Fruit fly (Drosophila melanogaster) whole organism, prepupa: ENCODE data around the gene CG33689.
A peak's percentile ranks its signal among the peaks of the same experiment; 100 is the strongest.

Source experiments
- CG10631 ChIP-seq: fragments of 200-800 bp; sonication (Bioruptor generic); optimal IDR thresholded peaks from 2 replicates; lab custom pipeline; 2016; ENCODE audit warnings: missing biosample characterization, missing genetic modification characterization
- CG10669 ChIP-seq: fragments of 200-800 bp; sonication (Bioruptor generic); optimal IDR thresholded peaks from 3 replicates; lab custom pipeline; 2018; ENCODE audit warnings: missing biosample characterization, mild to moderate bottlenecking, missing genetic modification characterization, moderate library complexity
- CG15336 ChIP-seq: fragments of 200-800 bp; sonication (Bioruptor generic); IDR thresholded peaks from 2 replicates; pipeline ENCODE4 v1.3.6; 2022; ENCODE audit warnings: missing biosample characterization, missing genetic modification characterization
- CG1621 ChIP-seq: fragments of 200-800 bp; sonication (Bioruptor generic); optimal IDR thresholded peaks from 3 replicates; lab custom pipeline; 2018; ENCODE audit warnings: missing biosample characterization, mild to moderate bottlenecking, missing genetic modification characterization
- CG16779 ChIP-seq: fragments of 200-800 bp; sonication (Bioruptor generic); optimal IDR thresholded peaks from 3 replicates; lab custom pipeline; 2017; ENCODE audit warnings: missing biosample characterization, mild to moderate bottlenecking, missing genetic modification characterization
- CG3032 ChIP-seq: fragments of 200-800 bp; optimal IDR thresholded peaks from 2 replicates; lab custom pipeline; 2019; ENCODE audit warnings: missing biosample characterization, mild to moderate bottlenecking, missing genetic modification characterization, moderate library complexity
- CG32006 ChIP-seq: fragments of 200-800 bp; sonication (Bioruptor generic); optimal IDR thresholded peaks from 3 replicates; lab custom pipeline; 2017; ENCODE audit warnings: missing biosample characterization, mild to moderate bottlenecking, missing genetic modification characterization
- CG3919 ChIP-seq: fragments of 200-800 bp; sonication (Bioruptor generic); optimal IDR thresholded peaks from 3 replicates; lab custom pipeline; 2016; ENCODE audit warnings: missing biosample characterization, missing genetic modification characterization
- CG4318 ChIP-seq: fragments of 200-800 bp; sonication (Bioruptor generic); optimal IDR thresholded peaks from 3 replicates; lab custom pipeline; 2017; ENCODE audit warnings: missing biosample characterization, mild to moderate bottlenecking, missing genetic modification characterization
- CG6163 ChIP-seq: fragments of 200-800 bp; sonication (Bioruptor generic); IDR thresholded peaks from 3 replicates; pipeline ENCODE4 v1.3.6; 2022; ENCODE audit warnings: missing biosample characterization, missing genetic modification characterization
- CG6276 ChIP-seq: fragments of 200-800 bp; sonication (Bioruptor generic); optimal IDR thresholded peaks from 2 replicates; lab custom pipeline; 2017; ENCODE audit warnings: missing biosample characterization, mild to moderate bottlenecking, missing genetic modification characterization
- CG6792 ChIP-seq: fragments of 200-800 bp; sonication (Bioruptor generic); optimal IDR thresholded peaks from 3 replicates; lab custom pipeline; 2016; ENCODE audit warnings: missing biosample characterization, missing genetic modification characterization
- CG6808 ChIP-seq: fragments of 200-800 bp; sonication (Bioruptor generic); optimal IDR thresholded peaks from 3 replicates; lab custom pipeline; 2017; ENCODE audit warnings: missing biosample characterization, missing genetic modification characterization, mild to moderate bottlenecking, moderate library complexity, missing genetic modification reagents
- CG8632 ChIP-seq: fragments of 200-800 bp; sonication (Bioruptor generic); optimal IDR thresholded peaks from 3 replicates; lab custom pipeline; 2016; ENCODE audit warnings: missing biosample characterization, missing genetic modification characterization
- Eip75B ChIP-seq: fragments of 200-800 bp; sonication (Bioruptor generic); optimal IDR thresholded peaks from 3 replicates; lab custom pipeline; 2016; ENCODE audit warnings: missing biosample characterization, missing genetic modification characterization
- Eip78C ChIP-seq: fragments of 200-800 bp; sonication (Bioruptor generic); peaks from one replicate; lab custom pipeline; 2016; ENCODE audit warnings: missing biosample characterization, missing genetic modification characterization
- Ets21C ChIP-seq: fragments of 200-800 bp; sonication (Bioruptor generic); optimal IDR thresholded peaks from 3 replicates; lab custom pipeline; 2016; ENCODE audit warnings: missing biosample characterization, missing genetic modification characterization
- Ets96B ChIP-seq: fragments of 200-800 bp; optimal IDR thresholded peaks from 2 replicates; lab custom pipeline; 2019; ENCODE audit warnings: missing biosample characterization, mild to moderate bottlenecking, missing genetic modification characterization, moderate library complexity
- Hr4 ChIP-seq: fragments of 200-800 bp; sonication (Bioruptor generic); optimal IDR thresholded peaks from 3 replicates; lab custom pipeline; 2016; ENCODE audit warnings: missing biosample characterization, missing genetic modification characterization
- Met ChIP-seq: fragments of 200-800 bp; sonication (Bioruptor generic); optimal IDR thresholded peaks from 3 replicates; lab custom pipeline; 2016; ENCODE audit warnings: missing biosample characterization, missing genetic modification characterization
- OdsH ChIP-seq: fragments of 200-800 bp; sonication (Bioruptor generic); optimal IDR thresholded peaks from 3 replicates; lab custom pipeline; 2016; ENCODE audit warnings: missing biosample characterization, missing genetic modification characterization
- Smox ChIP-seq: fragments of 200-800 bp; sonication (Bioruptor generic); optimal IDR thresholded peaks from 3 replicates; lab custom pipeline; 2016; ENCODE audit warnings: missing biosample characterization, missing genetic modification characterization
- Sox102F ChIP-seq: fragments of 200-800 bp; sonication (Bioruptor generic); optimal IDR thresholded peaks from 2 replicates; lab custom pipeline; 2016; ENCODE audit warnings: missing biosample characterization, mild to moderate bottlenecking, missing genetic modification characterization
- Sox14 ChIP-seq: fragments of 200-800 bp; sonication (Bioruptor generic); optimal IDR thresholded peaks from 3 replicates; lab custom pipeline; 2016; ENCODE audit warnings: missing biosample characterization, missing genetic modification characterization
- achi ChIP-seq: fragments of 200-800 bp; sonication (Bioruptor generic); optimal IDR thresholded peaks from 3 replicates; lab custom pipeline; 2016; ENCODE audit warnings: missing biosample characterization, missing genetic modification characterization
- acj6 ChIP-seq: fragments of 200-800 bp; sonication (Bioruptor generic); optimal IDR thresholded peaks from 3 replicates; lab custom pipeline; 2016; ENCODE audit warnings: missing biosample characterization, missing genetic modification characterization
- dac ChIP-seq: fragments of 200-800 bp; sonication (Bioruptor generic); optimal IDR thresholded peaks from 2 replicates; lab custom pipeline; 2017; ENCODE audit warnings: missing biosample characterization, mild to moderate bottlenecking, missing genetic modification characterization
- dsx ChIP-seq: fragments of 200-800 bp; optimal IDR thresholded peaks from 3 replicates; lab custom pipeline; 2019; ENCODE audit warnings: missing biosample characterization, mild to moderate bottlenecking, missing genetic modification characterization, moderate library complexity; ENCODE audit not compliant: poor library complexity, severe bottlenecking
- esn ChIP-seq: fragments of 200-800 bp; sonication (Bioruptor generic); optimal IDR thresholded peaks from 2 replicates; lab custom pipeline; 2016; ENCODE audit warnings: missing biosample characterization, mild to moderate bottlenecking, missing genetic modification characterization, moderate library complexity
- fd59A ChIP-seq: fragments of 200-800 bp; sonication (Bioruptor generic); optimal IDR thresholded peaks from 2 replicates; lab custom pipeline; 2017; ENCODE audit warnings: missing biosample characterization, mild to moderate bottlenecking, missing genetic modification characterization, missing genetic modification reagents
- net ChIP-seq: fragments of 200-800 bp; sonication (Bioruptor generic); optimal IDR thresholded peaks from 3 replicates; lab custom pipeline; 2016; ENCODE audit warnings: missing biosample characterization, missing genetic modification characterization
- pdm3 ChIP-seq: fragments of 200-800 bp; sonication (Bioruptor generic); optimal IDR thresholded peaks from 3 replicates; lab custom pipeline; 2016; ENCODE audit warnings: missing biosample characterization, missing genetic modification characterization
- salr ChIP-seq, 2 experiments: fragments of 200-800 bp; sonication (Bioruptor generic); optimal IDR thresholded peaks; 3 replicates each; lab custom pipeline; 2016 to 2018; ENCODE audit warnings: missing biosample characterization in 2 of 2, missing genetic modification characterization in 2 of 2, mild to moderate bottlenecking in 1 of 2
- spab ChIP-seq: fragments of 200-800 bp; sonication (Bioruptor generic); optimal IDR thresholded peaks from 2 replicates; lab custom pipeline; 2017; ENCODE audit warnings: missing biosample characterization, mild to moderate bottlenecking, missing genetic modification characterization, missing genetic modification reagents
- svp ChIP-seq: fragments of 200-800 bp; sonication (Bioruptor generic); peaks from one replicate; lab custom pipeline; 2016; ENCODE audit warnings: missing biosample characterization, missing genetic modification characterization
- topi ChIP-seq: fragments of 200-800 bp; sonication (Bioruptor generic); optimal IDR thresholded peaks from 3 replicates; lab custom pipeline; 2016; ENCODE audit warnings: missing biosample characterization, missing genetic modification characterization

Gene CG33689

DNA sequence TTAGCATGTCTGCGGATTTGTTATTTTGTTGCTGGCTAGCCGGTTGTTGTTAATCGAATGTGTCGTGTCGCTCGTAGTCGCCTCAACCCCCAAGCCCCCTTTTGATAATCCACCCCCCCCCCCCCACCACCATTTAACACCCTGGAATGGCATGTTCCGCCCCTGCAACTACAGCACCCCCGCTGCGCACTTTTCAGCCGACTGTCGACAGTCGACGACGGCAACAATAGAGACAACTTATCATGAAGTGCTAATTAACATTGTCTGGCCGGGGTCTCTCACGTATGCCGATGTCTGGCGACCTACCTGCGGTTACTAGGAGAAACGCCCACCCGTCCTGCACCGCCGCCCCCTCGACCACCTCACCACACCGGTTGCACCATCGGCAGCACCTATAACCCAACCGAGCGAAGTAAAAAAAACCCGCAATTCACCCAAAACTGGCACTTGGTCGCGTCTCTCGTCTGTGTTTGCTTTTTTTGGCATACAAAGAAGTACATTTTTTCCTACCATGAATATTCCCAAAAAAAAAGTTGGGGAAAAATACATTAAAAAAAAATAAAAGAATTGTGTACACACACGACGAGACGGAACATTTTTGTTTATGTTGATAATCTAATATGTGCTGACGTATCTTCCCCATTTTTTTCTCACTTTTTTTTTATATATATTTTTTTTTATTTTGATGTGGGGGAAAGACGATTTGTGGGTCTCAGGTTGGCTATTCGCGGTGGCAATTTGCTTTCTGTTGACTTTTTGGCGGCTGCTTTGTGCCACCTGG lies 33.6 kb upstream of the CG33689 start (continued):
- TF ChIP-seq spab (no peak), CG1621 (tag; lab: Kevin White, UChicago) (no peak), dac (GFP tag; lab: Kevin White, UChicago) (no peak), acj6 (GFP tag; lab: Kevin White, UChicago) (no peak), CG4318 (no peak), CG6276 (GFP tag; lab: Kevin White, UChicago) (no peak), CG6163 (GFP tag; lab: Robert Waterston, UW) (0 out of 3 replicates have a peak, but pooled peaks have one; percentile 11), OdsH (GFP tag; lab: Kevin White, UChicago) (no peak), topi (GFP tag; lab: Kevin White, UChicago) (no peak), Sox102F (GFP tag; lab: Kevin White, UChicago) (no peak), dsx (no peak)

- TF ChIP-seq Hr4 (GFP tag; lab: Kevin White, UChicago), result no peak
- TF ChIP-seq Met, result no peak
- TF ChIP-seq Sox14, result no peak
- TF ChIP-seq Ets96B, result no peak
- peak; percentile 56 for TF ChIP-seq Eip78C (GFP tag; lab: Kevin White, UChicago)
Observed at dm6 chr3L:16166998-16167344, 33.1 kb upstream of the CG33689 start.

DNA sequence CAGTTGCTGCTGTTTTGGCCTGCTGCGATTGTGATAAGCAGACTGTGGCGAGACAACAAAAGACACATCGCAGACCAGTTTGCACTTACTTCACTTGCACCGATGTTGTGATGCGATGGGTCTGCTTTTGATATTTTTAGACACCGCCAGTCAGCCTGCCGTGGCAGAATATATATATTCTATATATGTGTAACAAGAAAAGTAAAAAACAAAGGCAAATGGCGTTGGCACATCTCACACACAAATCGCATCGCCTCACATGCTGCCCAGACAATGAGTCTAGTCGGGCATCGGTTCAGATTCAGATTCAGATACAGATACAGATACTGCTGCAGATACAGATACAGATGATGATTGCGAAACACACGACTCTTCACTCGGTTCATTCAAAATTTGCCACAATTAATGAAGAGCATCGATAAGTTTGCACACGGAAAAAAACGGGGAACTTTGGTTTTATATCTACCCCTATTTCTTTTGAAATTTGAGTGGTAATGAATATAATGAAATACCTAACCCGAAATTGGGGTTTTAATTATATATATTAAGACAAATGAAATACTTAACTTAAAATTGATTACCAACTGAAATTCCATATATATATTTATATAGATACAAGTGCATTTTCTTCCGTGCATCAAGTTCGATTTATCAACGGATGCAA lies 32.2 kb upstream of the CG33689 start:
- TF ChIP-seq spab (no peak), CG8632 (GFP tag; lab: Kevin White, UChicago) (peak; percentile 58), Eip75B (GFP tag; lab: Kevin White, UChicago) (no peak), acj6 (GFP tag; lab: Kevin White, UChicago) (peak; percentile 53), CG6163 (GFP tag; lab: Robert Waterston, UW) (no peak), achi (GFP tag; lab: Kevin White, UChicago) (peak; percentile 45), CG16779 (no peak), Sox102F (GFP tag; lab: Kevin White, UChicago) (peak; percentile 3), Ets96B (peak; percentile 64), CG32006 (GFP tag; lab: Kevin White, UChicago) (peak; percentile 15), Ets21C (GFP tag; lab: Kevin White, UChicago) (no peak), pdm3 (no peak), CG6808 (GFP tag; lab: Kevin White, UChicago) (peak; percentile 25), svp (GFP tag; lab: Kevin White, UChicago) (peak; percentile 69), Sox14 (peak; percentile 13), esn (GFP tag; lab: Kevin White, UChicago) (peak; percentile 48), CG15336 (GFP tag; lab: Robert Waterston, UW) (no peak), CG6792 (GFP tag; lab: Kevin White, UChicago) (peak; percentile 3), salr (GFP tag; optimal IDR thresholded peaks at IDR 0.05; lab: Kevin White, UChicago) (no peak), CG10669 (GFP tag; lab: Kevin White, UChicago) (peak; percentile 32), Eip78C (GFP tag; lab: Kevin White, UChicago) (peak; percentile 80), fd59A (no peak), CG3032 (tag; lab: Kevin White, UChicago) (peak; percentile 50), CG10631 (peak; percentile 2), Smox (GFP tag; lab: Kevin White, UChicago) (no peak), CG1621 (tag; lab: Kevin White, UChicago) (no peak), topi (GFP tag; lab: Kevin White, UChicago) (peak; percentile 21), OdsH (GFP tag; lab: Kevin White, UChicago) (peak; percentile 33), net (GFP tag; lab: Kevin White, UChicago) (no peak), CG3919 (peak; percentile 57)
- TF ChIP-seq, all 60 proteins: peak for 18
